Worm (Caenorhabditis elegans) whole organism, midembryonic: ENCODE data around the gene fars-3.
A peak's percentile ranks its signal among the peaks of the same experiment; 100 is the strongest.

ENCODE experiments used
- T22C8.4 ChIP-seq: fragments of 200-800 bp; sonication (Bioruptor generic); IDR thresholded peaks from 2 replicates; pipeline ENCODE4 v1.3.6; 2022; ENCODE audit warnings: missing genetic modification characterization, missing compliant biosample characterization
- cog-1 ChIP-seq: sonication (generic microtip); optimal IDR thresholded peaks from 2 replicates; lab custom pipeline; 2016; ENCODE audit warnings: missing genetic modification characterization, missing compliant biosample characterization
- flt-1 ChIP-seq: fragments of 200-800 bp; sonication (Bioruptor generic); IDR thresholded peaks from 2 replicates; pipeline ENCODE4 v1.3.6; 2022; ENCODE audit warnings: missing genetic modification characterization, missing compliant biosample characterization
- klf-2 ChIP-seq: fragments of 200-800 bp; sonication (Bioruptor generic); conservative IDR thresholded peaks from 2 replicates; pipeline ENCODE4 v1.3.6; 2022; ENCODE audit warnings: missing genetic modification reagents, missing genetic modification characterization, missing compliant biosample characterization
- med-1 ChIP-seq: sonication (generic microtip); optimal IDR thresholded peaks from 2 replicates; lab custom pipeline; 2017; ENCODE audit warnings: missing genetic modification characterization, mild to moderate bottlenecking, missing compliant biosample characterization, antibody characterized with exemption, missing genetic modification reagents; ENCODE audit not compliant: insufficient read depth
- ref-1 ChIP-seq: fragments of 200-800 bp; sonication (Bioruptor generic); conservative IDR thresholded peaks from 2 replicates; pipeline ENCODE4 v1.3.6; 2022; ENCODE audit warnings: missing genetic modification reagents, missing genetic modification characterization, missing compliant biosample characterization
- tab-1 ChIP-seq: fragments of 200-800 bp; sonication (Bioruptor generic); IDR thresholded peaks from 2 replicates; pipeline ENCODE4 v1.3.6; 2022; ENCODE audit warnings: missing genetic modification characterization, missing compliant biosample characterization
- ztf-23 ChIP-seq: fragments of 200-800 bp; sonication (Bioruptor generic); IDR thresholded peaks from 2 replicates; pipeline ENCODE4 v1.3.6; 2022; ENCODE audit warnings: missing genetic modification reagents, missing genetic modification characterization, missing compliant biosample characterization
- ztf-29 ChIP-seq: fragments of 200-800 bp; sonication (Bioruptor generic); IDR thresholded peaks from 2 replicates; pipeline ENCODE4 v1.3.6; 2022; ENCODE audit warnings: missing genetic modification reagents, missing genetic modification characterization, missing compliant biosample characterization

Gene fars-3

DNA sequence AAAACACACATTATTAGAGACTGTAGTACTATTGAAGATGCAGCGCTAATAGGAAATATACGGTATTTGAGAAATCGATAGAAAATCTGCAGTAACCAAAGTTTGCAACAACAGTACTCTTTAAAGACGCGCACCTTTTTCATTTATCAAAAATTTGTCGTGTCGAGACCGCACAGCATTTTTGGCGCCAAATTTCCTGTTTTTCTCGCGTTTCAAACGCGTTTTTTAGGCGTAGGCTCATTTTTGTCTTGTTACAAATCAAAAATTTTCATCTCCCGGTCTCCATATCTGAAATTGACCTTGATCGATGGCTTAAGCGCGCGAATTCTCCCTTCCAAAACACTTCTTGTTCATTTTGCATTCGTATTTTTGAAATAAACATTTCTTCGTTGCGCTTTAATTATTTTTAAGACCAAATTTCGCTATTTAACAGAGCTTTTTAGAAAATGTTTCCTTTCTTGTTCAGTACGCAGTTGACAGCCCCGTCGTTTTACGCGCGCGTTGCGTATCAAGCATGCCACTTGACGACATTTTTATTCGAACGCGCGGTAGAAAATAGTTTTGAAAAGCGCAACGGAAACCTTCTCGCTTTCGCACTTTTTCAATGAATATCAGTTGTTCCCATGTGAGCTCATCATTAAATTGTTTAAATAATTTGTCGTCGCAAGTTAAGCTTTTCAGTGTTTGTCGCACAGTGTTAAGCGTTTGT lies 7.8 kb upstream of the fars-3 start:
- no peak for TF ChIP-seq cog-1 (tag; lab: Kevin White, UChicago)
- no peak for TF ChIP-seq ztf-23 (GFP tag; lab: Robert Waterston, UW)
- TF ChIP-seq T22C8.4 (GFP tag; lab: Robert Waterston, UW) = no peak
- no peak for TF ChIP-seq ref-1 (GFP tag; lab: Robert Waterston, UW)
- TF ChIP-seq ztf-29 (GFP tag; lab: Robert Waterston, UW) = no peak
- no peak for TF ChIP-seq klf-2 (GFP tag; lab: Robert Waterston, UW)
- no peak for TF ChIP-seq tab-1
- TF ChIP-seq med-1 (GFP tag; lab: Kevin White, UChicago) = no peak

DNA sequence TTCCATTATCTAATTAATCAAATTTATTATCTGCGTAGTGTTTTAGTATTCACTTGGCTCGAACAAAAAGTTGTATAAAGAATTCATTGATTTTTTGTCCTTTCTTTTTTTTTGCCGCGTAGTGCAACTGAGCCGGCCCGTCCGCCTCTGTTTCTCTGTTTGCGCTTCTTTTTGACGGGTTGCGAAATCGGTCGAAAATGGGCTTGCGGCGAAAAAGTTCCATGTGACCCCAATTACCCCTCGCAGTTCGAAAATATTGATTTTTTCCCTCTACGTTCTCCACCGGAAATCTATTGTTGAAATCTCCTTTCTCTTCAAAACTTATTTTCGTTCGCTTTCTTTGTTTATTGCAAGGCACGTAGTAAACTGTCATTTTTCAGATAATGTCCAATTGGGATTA lies 7.2 kb upstream of the fars-3 start, which contains the start of gene zyg-9:
Gene zyg-9, plus strand, starts transcription at position 381 of the 400 bp plus-strand sequence.
- TF ChIP-seq ztf-29 (GFP tag; lab: Robert Waterston, UW) = no peak
- TF ChIP-seq T22C8.4 (GFP tag; lab: Robert Waterston, UW) = 0 out of 2 replicates have a peak, but pooled peaks have one; percentile 14

DNA sequence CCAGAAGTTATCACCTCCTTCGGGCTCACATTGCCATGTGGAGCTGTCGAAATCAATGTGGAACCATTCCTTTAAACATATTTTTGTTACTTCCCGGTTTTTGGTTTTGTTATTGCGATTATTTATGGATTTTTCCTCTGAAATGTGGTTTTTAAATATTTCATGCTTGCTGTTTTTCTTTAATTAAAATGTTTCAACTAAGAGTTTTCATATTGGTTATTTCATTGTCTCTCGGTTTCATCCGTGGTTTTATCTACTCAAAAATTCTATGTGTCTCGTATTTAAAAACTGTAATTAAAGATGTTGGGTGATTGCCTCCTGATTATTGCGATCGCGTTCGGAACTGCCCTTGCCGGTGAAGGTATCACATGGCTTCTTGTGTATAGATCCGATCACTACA lies 2.2 kb downstream of the fars-3 start, which contains the start of gene F22B5.10:
Gene F22B5.10, plus strand, starts transcription at position 301 of the 400 bp plus-strand sequence.
- TF ChIP-seq med-1 (GFP tag; lab: Kevin White, UChicago) (no peak), flt-1 (GFP tag; lab: Robert Waterston, UW) (no peak), klf-2 (GFP tag; lab: Robert Waterston, UW) (no peak), ztf-23 (GFP tag; lab: Robert Waterston, UW) (no peak), ref-1 (GFP tag; lab: Robert Waterston, UW) (no peak), tab-1 (no peak), ztf-29 (GFP tag; lab: Robert Waterston, UW) (no peak), T22C8.4 (GFP tag; lab: Robert Waterston, UW) (no peak), cog-1 (tag; lab: Kevin White, UChicago) (no peak)

DNA sequence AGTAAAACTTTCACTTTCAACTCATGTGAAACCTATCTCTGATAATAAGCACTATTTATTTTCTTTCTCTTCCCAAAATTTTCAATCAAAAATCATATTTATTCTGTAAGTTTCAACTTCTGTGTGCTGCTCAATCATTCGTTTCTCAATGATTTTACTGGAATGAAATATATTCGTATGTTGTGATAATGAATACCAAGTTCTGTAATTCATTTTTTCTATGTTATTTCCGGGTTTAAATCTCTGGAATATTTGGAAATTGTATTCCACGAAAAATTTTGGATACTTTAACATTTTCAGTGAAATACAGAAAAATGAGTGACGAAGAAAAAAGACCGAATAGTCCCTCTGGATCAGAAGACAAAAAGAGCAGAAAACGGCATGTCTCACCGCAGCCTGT lies 3.2 kb downstream of the fars-3 start, which contains the start of gene M05D6.2:
Gene M05D6.2, plus strand, starts transcription at position 301 of the 400 bp plus-strand sequence.
- TF ChIP-seq flt-1 (GFP tag; lab: Robert Waterston, UW) (no peak), ref-1 (GFP tag; lab: Robert Waterston, UW) (no peak), klf-2 (GFP tag; lab: Robert Waterston, UW) (no peak), cog-1 (tag; lab: Kevin White, UChicago) (no peak), med-1 (GFP tag; lab: Kevin White, UChicago) (no peak), ztf-23 (GFP tag; lab: Robert Waterston, UW) (no peak), ztf-29 (GFP tag; lab: Robert Waterston, UW) (no peak), T22C8.4 (GFP tag; lab: Robert Waterston, UW) (no peak), tab-1 (no peak)

DNA sequence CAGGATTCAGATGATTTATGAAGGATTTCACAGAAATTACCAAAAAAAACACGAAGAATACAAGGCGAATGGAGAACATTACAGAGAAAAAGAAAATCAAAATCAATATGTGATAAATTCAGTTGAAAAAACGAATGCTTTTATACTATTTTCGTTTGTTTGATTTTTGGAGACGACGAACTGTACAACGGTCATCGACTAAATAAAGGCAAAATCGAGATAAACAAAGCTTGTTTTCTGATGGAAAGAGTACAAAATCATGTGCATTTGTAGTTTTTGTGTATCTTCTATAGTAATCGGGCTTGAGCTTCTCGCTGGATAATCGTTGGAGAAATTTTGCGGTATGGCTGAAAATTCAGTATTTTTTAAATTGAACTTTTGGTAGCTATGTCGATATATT lies 6.5 kb downstream of the fars-3 start, which contains the start of gene M05D6.8:
Gene M05D6.8, minus strand, starts transcription at position 101 of the 400 bp plus-strand sequence.
- TF ChIP-seq T22C8.4 (GFP tag; lab: Robert Waterston, UW) = no peak
- no peak for TF ChIP-seq ref-1 (GFP tag; lab: Robert Waterston, UW)
- TF ChIP-seq cog-1 (tag; lab: Kevin White, UChicago) = no peak
- no peak for TF ChIP-seq tab-1
- TF ChIP-seq med-1 (GFP tag; lab: Kevin White, UChicago) = no peak
- TF ChIP-seq ztf-29 (GFP tag; lab: Robert Waterston, UW) = no peak
- no peak for TF ChIP-seq klf-2 (GFP tag; lab: Robert Waterston, UW)
- no peak for TF ChIP-seq ztf-23 (GFP tag; lab: Robert Waterston, UW)
- no peak for TF ChIP-seq flt-1 (GFP tag; lab: Robert Waterston, UW)

DNA sequence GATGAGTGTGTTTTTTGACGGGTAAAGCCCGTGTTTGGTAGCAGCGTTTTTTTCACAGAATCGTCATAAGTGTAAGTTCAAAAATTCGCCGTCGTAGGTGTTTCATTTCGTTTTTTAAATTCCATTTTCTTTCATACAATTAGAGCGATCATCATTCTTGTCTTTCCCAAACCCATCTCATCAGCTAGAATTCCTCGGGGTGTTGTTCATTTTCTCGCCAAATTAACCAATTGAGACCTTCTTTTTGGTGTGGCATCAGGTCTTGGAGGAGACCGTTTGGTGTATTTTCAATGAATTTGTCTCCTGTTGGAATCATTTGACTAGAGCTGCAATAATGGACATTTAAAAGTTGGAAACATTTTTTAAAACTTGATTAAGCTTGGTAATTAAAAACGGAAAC lies 8.3 kb downstream of the fars-3 start:
- TF ChIP-seq tab-1 (no peak), cog-1 (tag; lab: Kevin White, UChicago) (no peak), flt-1 (GFP tag; lab: Robert Waterston, UW) (no peak), T22C8.4 (GFP tag; lab: Robert Waterston, UW) (no peak), ztf-23 (GFP tag; lab: Robert Waterston, UW) (no peak), med-1 (GFP tag; lab: Kevin White, UChicago) (no peak), ztf-29 (GFP tag; lab: Robert Waterston, UW) (no peak), klf-2 (GFP tag; lab: Robert Waterston, UW) (no peak), ref-1 (GFP tag; lab: Robert Waterston, UW) (no peak)

DNA sequence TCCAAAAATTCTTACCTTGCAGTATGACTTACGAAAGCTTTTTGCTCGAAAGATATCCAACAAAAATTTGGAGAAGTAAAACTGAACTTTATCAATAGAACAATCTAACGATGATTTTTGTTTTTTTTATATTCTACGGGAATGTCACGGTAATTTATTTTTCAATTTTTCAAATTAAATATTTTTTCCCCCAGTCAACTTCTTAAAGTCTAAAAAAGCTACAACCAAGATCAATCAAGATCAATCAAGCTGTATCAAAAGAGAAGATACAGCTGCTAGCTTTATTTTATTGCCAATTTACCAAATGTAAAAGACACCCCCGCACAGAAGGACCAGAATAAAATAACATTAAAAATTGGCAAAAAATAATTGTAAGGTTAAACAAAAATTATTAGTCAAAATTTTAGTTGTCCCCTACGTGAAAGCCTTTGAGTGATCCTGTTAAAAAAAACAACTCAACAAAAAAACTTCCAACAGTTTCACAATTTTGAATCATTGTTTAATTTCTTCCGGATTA lies 10.7 kb downstream of the fars-3 start, which contains the start of the genes M05D6.1 and M05D6.3:
Gene M05D6.1, minus strand, starts transcription at position 101 of the 517 bp plus-strand sequence.
Gene M05D6.3, plus strand, starts transcription at position 467 of the 517 bp plus-strand sequence.
- no peak for TF ChIP-seq med-1 (GFP tag; lab: Kevin White, UChicago)
- no peak for TF ChIP-seq klf-2 (GFP tag; lab: Robert Waterston, UW)
- no peak for TF ChIP-seq ztf-29 (GFP tag; lab: Robert Waterston, UW)
- no peak for TF ChIP-seq ref-1 (GFP tag; lab: Robert Waterston, UW)
- TF ChIP-seq cog-1 (tag; lab: Kevin White, UChicago) = no peak
- no peak for TF ChIP-seq T22C8.4 (GFP tag; lab: Robert Waterston, UW)
- no peak for TF ChIP-seq flt-1 (GFP tag; lab: Robert Waterston, UW)
- no peak for TF ChIP-seq tab-1
- TF ChIP-seq ztf-23 (GFP tag; lab: Robert Waterston, UW) = no peak

DNA sequence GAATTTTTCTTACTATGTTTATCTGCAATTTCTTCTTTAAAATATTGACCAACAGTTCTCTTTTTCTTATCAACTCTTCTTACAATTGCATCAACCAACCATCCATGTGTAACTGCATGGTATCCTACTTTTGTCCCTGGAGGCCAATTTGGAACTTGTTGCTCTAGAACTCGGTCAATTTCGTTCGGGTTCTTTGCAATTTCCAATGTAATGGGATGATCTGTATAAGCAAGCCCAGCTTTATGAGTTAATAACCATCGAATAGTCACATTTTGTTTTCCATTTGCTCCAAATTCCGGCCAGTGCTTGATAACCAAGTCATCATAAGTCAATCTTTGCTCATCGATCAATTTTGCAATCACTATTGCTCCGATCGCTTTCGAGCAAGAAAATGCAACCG lies 14.7 kb downstream of the fars-3 start:
- TF ChIP-seq tab-1 (no peak), cog-1 (tag; lab: Kevin White, UChicago) (no peak), ref-1 (GFP tag; lab: Robert Waterston, UW) (no peak), med-1 (GFP tag; lab: Kevin White, UChicago) (no peak), flt-1 (GFP tag; lab: Robert Waterston, UW) (no peak), ztf-29 (GFP tag; lab: Robert Waterston, UW) (no peak), ztf-23 (GFP tag; lab: Robert Waterston, UW) (no peak), klf-2 (GFP tag; lab: Robert Waterston, UW) (no peak), T22C8.4 (GFP tag; lab: Robert Waterston, UW) (no peak)
